Worm (Caenorhabditis elegans) whole organism, L2 larva: ENCODE measurements around the gene F10A3.12.

Experiments
- C34F6.9 ChIP-seq: fragments of 150-350 bp; optimal IDR thresholded peaks from 2 replicates; lab custom pipeline; 2014; ENCODE audit warnings: missing biosample characterization, missing genetic modification characterization
- F13H6.1 ChIP-seq: sonication (generic microtip); optimal IDR thresholded peaks from 2 replicates; lab custom pipeline; 2016; ENCODE audit warnings: missing genetic modification characterization, missing compliant biosample characterization
- R02D3.7 ChIP-seq: fragments of 150-350 bp; optimal IDR thresholded peaks from 2 replicates; lab custom pipeline; 2014; ENCODE audit warnings: missing biosample characterization, missing genetic modification characterization
- Y55F3AM.14 ChIP-seq: fragments of 200-800 bp; sonication (Bioruptor generic); optimal IDR thresholded peaks from 2 replicates; lab custom pipeline; 2018; ENCODE audit warnings: mild to moderate bottlenecking, missing genetic modification characterization, missing compliant biosample characterization
- alr-1 ChIP-seq: fragments of 150-350 bp; optimal IDR thresholded peaks from 2 replicates; lab custom pipeline; 2014; ENCODE audit warnings: missing biosample characterization, missing genetic modification characterization
- ama-1 ChIP-seq: fragments of 150-350 bp; optimal IDR thresholded peaks from 2 replicates; lab custom pipeline; 2018; ENCODE audit warnings: inconsistent platforms
- blmp-1 ChIP-seq: sonication (generic microtip); optimal IDR thresholded peaks from 2 replicates; lab custom pipeline; 2017; ENCODE audit warnings: missing genetic modification characterization, mild to moderate bottlenecking, missing compliant biosample characterization, antibody characterized with exemption, moderate library complexity; ENCODE audit not compliant: insufficient read depth
- ceh-16 ChIP-seq: fragments of 150-350 bp; optimal IDR thresholded peaks from 2 replicates; lab custom pipeline; 2014; ENCODE audit warnings: missing biosample characterization, missing genetic modification characterization
- ceh-82 ChIP-seq: fragments of 150-350 bp; optimal IDR thresholded peaks from 2 replicates; lab custom pipeline; 2014; ENCODE audit warnings: missing biosample characterization, missing genetic modification characterization
- dmd-4 ChIP-seq: sonication (generic microtip); optimal IDR thresholded peaks from 2 replicates; lab custom pipeline; 2017; ENCODE audit warnings: missing biosample characterization, missing genetic modification characterization
- egl-27 ChIP-seq: sonication (generic microtip); optimal IDR thresholded peaks from 3 replicates; lab custom pipeline; 2017; ENCODE audit warnings: missing biosample characterization, missing genetic modification reagents, missing genetic modification characterization
- elt-1 ChIP-seq: fragments of 150-350 bp; optimal IDR thresholded peaks from 2 replicates; lab custom pipeline; 2014; ENCODE audit warnings: missing biosample characterization, missing genetic modification characterization
- elt-3 ChIP-seq: sonication (generic microtip); optimal IDR thresholded peaks from 2 replicates; lab custom pipeline; 2017; ENCODE audit warnings: missing biosample characterization, missing genetic modification characterization
- fos-1 ChIP-seq: fragments of 150-350 bp; optimal IDR thresholded peaks from 2 replicates; lab custom pipeline; 2014; ENCODE audit warnings: missing biosample characterization, missing genetic modification characterization
- gmeb-1 ChIP-seq: fragments of 150-350 bp; optimal IDR thresholded peaks from 2 replicates; lab custom pipeline; 2014; ENCODE audit warnings: missing biosample characterization, missing genetic modification characterization
- lin-11 ChIP-seq: fragments of 150-350 bp; sonication (generic microtip); optimal IDR thresholded peaks from 2 replicates; lab custom pipeline; 2014; ENCODE audit warnings: missing biosample characterization, missing genetic modification characterization, inconsistent platforms, mixed read lengths
- lin-13 ChIP-seq: fragments of 150-350 bp; optimal IDR thresholded peaks from 2 replicates; lab custom pipeline; 2014; ENCODE audit warnings: missing biosample characterization, missing genetic modification reagents, missing genetic modification characterization
- lin-39 ChIP-seq: fragments of 150-350 bp; optimal IDR thresholded peaks from 2 replicates; lab custom pipeline; 2014; ENCODE audit warnings: missing biosample characterization, missing genetic modification reagents, missing genetic modification characterization
- lsy-2 ChIP-seq, 2 experiments: fragments of 150-350 bp in 1 of 2; sonication (generic microtip) in 1 of 2; optimal IDR thresholded peaks; 2 replicates each; lab custom pipeline; 2014 to 2017; ENCODE audit warnings: missing biosample characterization in 2 of 2, missing genetic modification characterization in 2 of 2
- mab-5 ChIP-seq: fragments of 150-350 bp; optimal IDR thresholded peaks from 2 replicates; lab custom pipeline; 2014; ENCODE audit warnings: missing biosample characterization, missing genetic modification characterization
- nhr-11 ChIP-seq: fragments of 150-350 bp; optimal IDR thresholded peaks from 2 replicates; lab custom pipeline; 2014; ENCODE audit warnings: missing biosample characterization, missing genetic modification characterization
- nhr-129 ChIP-seq: fragments of 150-350 bp; optimal IDR thresholded peaks from 2 replicates; lab custom pipeline; 2014; ENCODE audit warnings: missing biosample characterization, missing genetic modification characterization
- nhr-23 ChIP-seq: fragments of 150-350 bp; optimal IDR thresholded peaks from 2 replicates; lab custom pipeline; 2014; ENCODE audit warnings: missing biosample characterization, missing genetic modification reagents, missing genetic modification characterization
- nhr-237 ChIP-seq: fragments of 150-350 bp; optimal IDR thresholded peaks from 2 replicates; lab custom pipeline; 2014; ENCODE audit warnings: missing biosample characterization, missing genetic modification characterization
- nhr-6 ChIP-seq: fragments of 150-350 bp; optimal IDR thresholded peaks from 2 replicates; lab custom pipeline; 2014; ENCODE audit warnings: missing biosample characterization, missing genetic modification characterization
- nhr-77 ChIP-seq: fragments of 150-350 bp; optimal IDR thresholded peaks from 2 replicates; lab custom pipeline; 2014; ENCODE audit warnings: missing biosample characterization, missing genetic modification characterization
- peb-1 ChIP-seq: fragments of 150-350 bp; optimal IDR thresholded peaks from 2 replicates; lab custom pipeline; 2014; ENCODE audit warnings: missing biosample characterization, missing genetic modification characterization
- sem-4 ChIP-seq: fragments of 150-350 bp; optimal IDR thresholded peaks from 2 replicates; lab custom pipeline; 2014; ENCODE audit warnings: missing biosample characterization, missing genetic modification reagents, missing genetic modification characterization
- skn-1 ChIP-seq: sonication (generic microtip); optimal IDR thresholded peaks from 2 replicates; lab custom pipeline; 2017; ENCODE audit warnings: missing biosample characterization, missing genetic modification characterization
- sma-3 ChIP-seq: sonication (generic microtip); optimal IDR thresholded peaks from 2 replicates; lab custom pipeline; 2016; ENCODE audit warnings: missing genetic modification reagents, missing genetic modification characterization, missing compliant biosample characterization
- sma-9 ChIP-seq, 2 experiments: fragments of 150-350 bp in 1 of 2; sonication (generic microtip) in 1 of 2; optimal IDR thresholded peaks; 2 replicates each; lab custom pipeline; 2014 to 2016; ENCODE audit warnings: missing genetic modification characterization in 2 of 2, mild to moderate bottlenecking in 1 of 2, missing biosample characterization in 1 of 2, missing compliant biosample characterization in 1 of 2, missing genetic modification reagents in 1 of 2, moderate library complexity in 1 of 2
- unc-39 ChIP-seq: fragments of 150-350 bp; optimal IDR thresholded peaks from 2 replicates; lab custom pipeline; 2014; ENCODE audit warnings: missing biosample characterization, missing genetic modification characterization
- unc-55 ChIP-seq: fragments of 150-350 bp; sonication (generic microtip); optimal IDR thresholded peaks from 3 replicates; lab custom pipeline; 2014; ENCODE audit warnings: missing biosample characterization, missing genetic modification reagents, missing genetic modification characterization
- ztf-1 ChIP-seq: fragments of 200-800 bp; sonication (Bioruptor generic); conservative IDR thresholded peaks from 2 replicates; pipeline ENCODE4 v1.3.6; 2022; ENCODE audit warnings: missing genetic modification characterization, missing compliant biosample characterization
- ztf-11 ChIP-seq: sonication (generic microtip); optimal IDR thresholded peaks from 2 replicates; lab custom pipeline; 2017; ENCODE audit warnings: missing biosample characterization, missing genetic modification characterization

The F10A3.12 gene

ce11 chrV:16194639-16195038 is 30.8 kb downstream of the F10A3.12 start, which contains the start of gene rabr-4:
Gene rabr-4 (plus strand): TSS chrV:16194939.
- TF ChIP-seq elt-3 (tag; lab: Kevin White, UChicago) (no peak), ama-1 (lab: Kevin White, UChicago) (no peak), unc-39 (tag; lab: Kevin White, UChicago) (no peak), lin-13 (GFP tag; lab: Kevin White, UChicago) (no peak), blmp-1 (tag; lab: Kevin White, UChicago) (no peak), R02D3.7 (no peak), lin-39 (tag; lab: Kevin White, UChicago) (no peak), peb-1 (tag; lab: Kevin White, UChicago) (no peak), egl-27 (tag; lab: Kevin White, UChicago) (no peak), ceh-16 (no peak), nhr-11 (tag; lab: Kevin White, UChicago) (no peak), nhr-237 (tag; lab: Kevin White, UChicago) (no peak), nhr-6 (no peak), nhr-129 (tag; lab: Kevin White, UChicago) (no peak), F13H6.1 (tag; lab: Kevin White, UChicago) (no peak), unc-55 (GFP tag; lab: Kevin White, UChicago) (no peak), ztf-11 (tag; lab: Kevin White, UChicago) (no peak)
- TF ChIP-seq, all 48 proteins: peak for 0

- TF ChIP-seq lsy-2 (tag; optimal IDR thresholded peaks at IDR 0.05; lab: Kevin White, UChicago): no peak
- TF ChIP-seq lin-39 (tag; lab: Kevin White, UChicago): no peak
- no peak for TF ChIP-seq egl-27 (tag; lab: Kevin White, UChicago)
- TF ChIP-seq sem-4 (tag; lab: Kevin White, UChicago): no peak
- TF ChIP-seq ceh-82 (tag; lab: Kevin White, UChicago): no peak
- TF ChIP-seq ztf-1 (GFP tag; lab: Robert Waterston, UW): no peak
- TF ChIP-seq unc-39 (tag; lab: Kevin White, UChicago): no peak
- TF ChIP-seq nhr-6: no peak
- TF ChIP-seq nhr-11 (tag; lab: Kevin White, UChicago): no peak
- TF ChIP-seq nhr-237 (tag; lab: Kevin White, UChicago): no peak
- TF ChIP-seq, all 48 proteins: peak for 0
Observed at ce11 chrV:16195379-16195778, 31.6 kb downstream of the F10A3.12 start, which contains the start of gene rabr-3. Gene rabr-3 (plus strand): TSS chrV:16195679.

DNA sequence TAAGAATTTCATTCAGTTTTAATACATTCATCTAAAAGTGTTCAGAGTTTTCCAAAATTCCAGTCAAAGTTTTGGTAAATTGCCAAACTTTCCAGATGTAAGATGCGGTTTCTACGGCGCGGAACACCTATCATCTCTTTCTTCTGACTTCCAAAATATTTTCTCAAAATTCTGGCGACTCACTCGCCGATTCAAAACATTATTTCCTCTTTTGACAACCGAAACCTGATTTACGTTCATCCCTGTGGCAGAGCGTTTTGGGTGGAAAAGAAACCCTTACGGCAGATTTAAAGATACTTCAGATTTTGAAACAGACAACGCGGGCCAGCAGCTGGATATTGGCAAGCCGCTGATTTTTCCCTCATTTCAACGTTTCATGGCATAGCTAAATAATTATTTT is 34.2 kb downstream of the F10A3.12 start, which contains the start of gene F11A5.5:
Gene F11A5.5 (plus strand): TSS at position 301 of the 400 bp plus-strand sequence.
- TF ChIP-seq blmp-1 (tag; lab: Kevin White, UChicago) (no peak), ztf-11 (tag; lab: Kevin White, UChicago) (no peak), elt-1 (tag; lab: Kevin White, UChicago) (no peak), lin-11 (tag; lab: Kevin White, UChicago) (no peak), alr-1 (tag; lab: Kevin White, UChicago) (no peak), R02D3.7 (no peak), nhr-77 (tag; lab: Kevin White, UChicago) (no peak)

ce11 chrV:16201730-16202129 is 37.9 kb downstream of the F10A3.12 start, which contains the start of gene F11A5.17:
Gene F11A5.17 (plus strand): TSS chrV:16202030.
- TF ChIP-seq skn-1 (no peak), R02D3.7 (no peak), sma-3 (no peak), unc-39 (tag; lab: Kevin White, UChicago) (no peak), nhr-237 (tag; lab: Kevin White, UChicago) (no peak), fos-1 (tag; lab: Kevin White, UChicago) (no peak), nhr-77 (tag; lab: Kevin White, UChicago) (no peak), dmd-4 (no peak), ceh-16 (no peak), mab-5 (tag; lab: Kevin White, UChicago) (no peak), sma-9 (GFP tag; optimal IDR thresholded peaks at IDR 0.05; lab: Kevin White, UChicago) (no peak), sma-9 (tag; optimal IDR thresholded peaks at IDR 0.05; lab: Kevin White, UChicago) (no peak), ama-1 (lab: Kevin White, UChicago) (no peak), gmeb-1 (tag; lab: Kevin White, UChicago) (no peak), C34F6.9 (no peak)

ce11 chrV:16202618-16203017 is 38.8 kb downstream of the F10A3.12 start, which contains the start of gene F11A5.18:
Gene F11A5.18 (plus strand): TSS chrV:16202918.
- no peak for TF ChIP-seq R02D3.7
- no peak for TF ChIP-seq nhr-23 (tag; lab: Kevin White, UChicago)
- TF ChIP-seq nhr-6: no peak
- no peak for TF ChIP-seq Y55F3AM.14 (GFP tag; lab: Kevin White, UChicago)
